Worm (Caenorhabditis elegans) whole organism, mixed stage, embryonic: ENCODE data around the gene srlf-10.
A peak's percentile ranks its signal among the peaks of the same experiment; 100 is the strongest.

ENCODE experiments used
- M03D4.4 ChIP-seq: sonication (generic microtip); optimal IDR thresholded peaks from 2 replicates; lab custom pipeline; 2017; ENCODE audit warnings: mild to moderate bottlenecking, missing genetic modification characterization, missing compliant biosample characterization
- bed-3 ChIP-seq: fragments of 200-800 bp; sonication (Bioruptor generic); optimal IDR thresholded peaks from 3 replicates; lab custom pipeline; 2018; ENCODE audit warnings: mild to moderate bottlenecking, missing genetic modification characterization, moderate library complexity, missing compliant biosample characterization
- blmp-1 ChIP-seq: fragments of 150-350 bp; optimal IDR thresholded peaks from 2 replicates; lab custom pipeline; 2014; ENCODE audit warnings: missing biosample characterization, missing genetic modification characterization
- ceh-39 ChIP-seq: fragments of 150-350 bp; optimal IDR thresholded peaks from 2 replicates; lab custom pipeline; 2014; ENCODE audit warnings: missing biosample characterization, missing genetic modification characterization
- ceh-43 ChIP-seq: fragments of 200-800 bp; sonication (Bioruptor generic); optimal IDR thresholded peaks from 2 replicates; lab custom pipeline; 2018; ENCODE audit warnings: mild to moderate bottlenecking, missing genetic modification characterization, moderate library complexity, missing compliant biosample characterization
- ceh-83 ChIP-seq: fragments of 200-800 bp; sonication (Bioruptor generic); optimal IDR thresholded peaks from 2 replicates; lab custom pipeline; 2018; ENCODE audit warnings: mild to moderate bottlenecking, missing genetic modification characterization, missing compliant biosample characterization
- ces-1 ChIP-seq: fragments of 150-350 bp; optimal IDR thresholded peaks from 2 replicates; lab custom pipeline; 2014; ENCODE audit warnings: missing biosample characterization, missing genetic modification reagents, missing genetic modification characterization
- cnd-1 ChIP-seq: fragments of 200-800 bp; sonication (Bioruptor generic); optimal IDR thresholded peaks from 2 replicates; lab custom pipeline; 2018; ENCODE audit warnings: mild to moderate bottlenecking, missing genetic modification characterization, missing compliant biosample characterization
- drap-1 ChIP-seq: fragments of 200-800 bp; sonication (Bioruptor generic); optimal IDR thresholded peaks from 3 replicates; lab custom pipeline; 2018; ENCODE audit warnings: mild to moderate bottlenecking, missing genetic modification characterization, missing compliant biosample characterization
- elt-1 ChIP-seq: sonication (generic microtip); optimal IDR thresholded peaks from 2 replicates; lab custom pipeline; 2017; ENCODE audit warnings: missing genetic modification characterization, mild to moderate bottlenecking, missing compliant biosample characterization, antibody characterized with exemption, moderate library complexity, borderline replicate concordance; ENCODE audit not compliant: insufficient read depth
- elt-3 ChIP-seq: fragments of 150-350 bp; optimal IDR thresholded peaks from 2 replicates; lab custom pipeline; 2014; ENCODE audit warnings: missing biosample characterization, missing genetic modification characterization
- flh-1 ChIP-seq: fragments of 200-800 bp; sonication (Bioruptor generic); optimal IDR thresholded peaks from 2 replicates; lab custom pipeline; 2018; ENCODE audit warnings: mild to moderate bottlenecking, missing genetic modification characterization, moderate library complexity, missing compliant biosample characterization
- lin-32 ChIP-seq: fragments of 200-800 bp; sonication (Bioruptor generic); optimal IDR thresholded peaks from 2 replicates; lab custom pipeline; 2018; ENCODE audit warnings: mild to moderate bottlenecking, missing genetic modification characterization, missing compliant biosample characterization
- lsy-2 ChIP-seq: fragments of 150-350 bp; optimal IDR thresholded peaks from 2 replicates; lab custom pipeline; 2014; ENCODE audit warnings: missing biosample characterization, missing genetic modification characterization
- mab-5 ChIP-seq: fragments of 150-350 bp; optimal IDR thresholded peaks from 2 replicates; lab custom pipeline; 2014; ENCODE audit warnings: missing biosample characterization, missing genetic modification characterization
- mep-1 ChIP-seq: fragments of 150-350 bp; optimal IDR thresholded peaks from 2 replicates; lab custom pipeline; 2017; ENCODE audit warnings: missing biosample characterization, missing genetic modification reagents, missing genetic modification characterization, inconsistent platforms
- mls-2 ChIP-seq: sonication (generic microtip); optimal IDR thresholded peaks from 2 replicates; lab custom pipeline; 2016; ENCODE audit warnings: mild to moderate bottlenecking, missing genetic modification characterization, moderate library complexity, missing compliant biosample characterization
- nhr-12 ChIP-seq: fragments of 150-350 bp; optimal IDR thresholded peaks from 2 replicates; lab custom pipeline; 2014; ENCODE audit warnings: missing biosample characterization, missing genetic modification characterization
- nhr-2 ChIP-seq: fragments of 150-350 bp; optimal IDR thresholded peaks from 2 replicates; lab custom pipeline; 2014; ENCODE audit warnings: missing biosample characterization, missing genetic modification characterization
- nhr-237 ChIP-seq: fragments of 150-350 bp; optimal IDR thresholded peaks from 2 replicates; lab custom pipeline; 2014; ENCODE audit warnings: missing biosample characterization, missing genetic modification characterization
- nhr-76 ChIP-seq: sonication (generic microtip); optimal IDR thresholded peaks from 2 replicates; lab custom pipeline; 2017; ENCODE audit warnings: missing biosample characterization, missing genetic modification characterization
- pha-4 ChIP-seq: fragments of 150-350 bp; optimal IDR thresholded peaks from 2 replicates; lab custom pipeline; 2018; ENCODE audit warnings: missing biosample characterization, missing genetic modification reagents, missing genetic modification characterization
- sem-2 ChIP-seq: fragments of 200-800 bp; sonication (Bioruptor generic); optimal IDR thresholded peaks from 2 replicates; lab custom pipeline; 2018; ENCODE audit warnings: mild to moderate bottlenecking, missing genetic modification characterization, missing compliant biosample characterization
- snpc-4 ChIP-seq: fragments of 150-350 bp; optimal IDR thresholded peaks from 2 replicates; lab custom pipeline; 2014; ENCODE audit warnings: missing biosample characterization, missing genetic modification characterization
- sptf-1 ChIP-seq: sonication (generic microtip); optimal IDR thresholded peaks from 2 replicates; lab custom pipeline; 2017; ENCODE audit warnings: mild to moderate bottlenecking, missing genetic modification characterization, moderate library complexity, missing compliant biosample characterization
- tbx-8 ChIP-seq: fragments of 200-800 bp; sonication (Bioruptor generic); optimal IDR thresholded peaks from 2 replicates; lab custom pipeline; 2018; ENCODE audit warnings: mild to moderate bottlenecking, missing genetic modification characterization, moderate library complexity, missing compliant biosample characterization
- unc-120 ChIP-seq: sonication (generic microtip); optimal IDR thresholded peaks from 2 replicates; lab custom pipeline; 2017; ENCODE audit warnings: missing genetic modification characterization, missing compliant biosample characterization; ENCODE audit not compliant: poor library complexity, severe bottlenecking
- unc-39 ChIP-seq: fragments of 150-350 bp; optimal IDR thresholded peaks from 2 replicates; lab custom pipeline; 2014; ENCODE audit warnings: missing biosample characterization, missing genetic modification characterization
- zip-8 ChIP-seq: fragments of 150-350 bp; optimal IDR thresholded peaks from 2 replicates; lab custom pipeline; 2014; ENCODE audit warnings: missing biosample characterization, missing genetic modification characterization
- ztf-11 ChIP-seq: fragments of 150-350 bp; optimal IDR thresholded peaks from 2 replicates; lab custom pipeline; 2014; ENCODE audit warnings: missing biosample characterization, missing genetic modification characterization

The srlf-10 gene

DNA sequence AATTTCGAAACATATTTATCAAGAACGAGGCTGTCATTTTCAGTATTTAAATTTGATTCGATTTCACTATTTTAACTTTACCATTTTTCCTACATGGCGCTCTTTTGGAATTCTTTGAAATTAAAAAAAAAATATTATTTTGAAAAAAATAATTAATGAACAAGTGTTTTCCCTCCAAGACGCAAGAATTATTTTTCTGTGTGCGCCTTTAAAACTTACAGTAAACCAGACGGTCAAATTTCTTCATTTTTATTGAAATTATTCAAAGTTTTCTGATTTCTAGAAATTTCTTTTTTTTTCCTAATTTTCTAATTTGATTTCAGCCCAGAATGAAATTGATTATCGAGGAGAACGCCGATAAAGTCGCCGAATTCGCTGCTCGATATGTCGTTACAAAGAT lies 12.9 kb upstream of the srlf-10 start, which contains the start of gene T03F6.3:
TSS of gene T03F6.3 (plus strand) at position 318 of the 400 bp plus-strand sequence.
- no peak for TF ChIP-seq lin-32 (GFP tag; lab: Kevin White, UChicago)

DNA sequence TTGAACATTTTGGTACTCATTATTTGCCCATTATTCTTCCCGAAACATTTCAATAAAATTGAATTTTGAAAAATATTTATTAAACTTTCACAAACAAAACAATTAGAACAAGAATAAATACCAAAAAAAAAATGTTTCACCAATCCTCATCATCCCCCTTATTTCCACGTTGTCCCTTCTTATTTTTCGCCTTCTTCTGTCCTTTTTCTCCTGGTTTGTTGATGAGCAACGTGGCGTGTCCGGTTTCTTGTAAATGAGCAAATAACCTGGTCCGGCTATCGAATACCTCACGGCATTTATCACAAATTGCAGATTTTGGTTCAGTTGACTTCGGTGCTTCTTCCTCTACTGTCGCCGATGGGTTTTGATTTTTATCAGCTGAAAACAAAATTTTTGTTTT lies 11.2 kb upstream of the srlf-10 start:
- TF ChIP-seq flh-1 (no peak), nhr-237 (tag; lab: Kevin White, UChicago) (no peak), snpc-4 (tag; lab: Kevin White, UChicago) (no peak), M03D4.4 (tag; lab: Kevin White, UChicago) (no peak), unc-39 (no peak), ces-1 (GFP tag; lab: Kevin White, UChicago) (no peak), blmp-1 (tag; lab: Kevin White, UChicago) (no peak), nhr-2 (tag; lab: Kevin White, UChicago) (no peak), ztf-11 (tag; lab: Kevin White, UChicago) (no peak), elt-1 (tag; lab: Kevin White, UChicago) (no peak), mep-1 (tag; lab: Kevin White, UChicago) (no peak), mab-5 (tag; lab: Kevin White, UChicago) (no peak)
- TF ChIP-seq, all 35 proteins: peak for 0

DNA sequence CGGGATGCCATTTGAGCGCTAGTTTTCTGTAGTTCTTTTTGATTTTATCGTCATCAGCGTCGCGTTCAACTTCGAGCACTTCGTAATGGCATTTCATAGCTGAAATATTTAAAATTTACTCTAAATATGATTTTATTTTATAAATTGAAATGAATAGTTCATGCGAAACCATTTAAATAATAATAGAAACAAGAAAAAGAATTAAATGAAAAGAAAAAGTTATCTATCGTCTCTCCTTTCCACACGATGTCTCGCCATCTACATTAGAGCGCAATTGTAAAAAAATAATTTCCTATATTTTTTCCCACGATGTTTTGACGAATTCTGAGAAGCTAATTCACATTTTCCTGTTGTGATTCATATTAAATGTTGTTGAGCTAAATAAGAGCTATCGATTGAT lies 8.8 kb upstream of the srlf-10 start, which contains the start of gene dnj-17:
TSS of gene dnj-17 (minus strand) at position 101 of the 400 bp plus-strand sequence.
- TF ChIP-seq ceh-39 (tag; lab: Kevin White, UChicago), result no peak
- TF ChIP-seq tbx-8 (GFP tag; lab: Kevin White, UChicago), result no peak
- no peak for TF ChIP-seq ztf-11 (tag; lab: Kevin White, UChicago)
- no peak for TF ChIP-seq sem-2 (GFP tag; lab: Kevin White, UChicago)
- TF ChIP-seq lsy-2 (tag; lab: Kevin White, UChicago), result no peak
- TF ChIP-seq unc-120 (tag; lab: Kevin White, UChicago), result no peak
- peak; percentile 13 for TF ChIP-seq ces-1 (GFP tag; lab: Kevin White, UChicago)

DNA sequence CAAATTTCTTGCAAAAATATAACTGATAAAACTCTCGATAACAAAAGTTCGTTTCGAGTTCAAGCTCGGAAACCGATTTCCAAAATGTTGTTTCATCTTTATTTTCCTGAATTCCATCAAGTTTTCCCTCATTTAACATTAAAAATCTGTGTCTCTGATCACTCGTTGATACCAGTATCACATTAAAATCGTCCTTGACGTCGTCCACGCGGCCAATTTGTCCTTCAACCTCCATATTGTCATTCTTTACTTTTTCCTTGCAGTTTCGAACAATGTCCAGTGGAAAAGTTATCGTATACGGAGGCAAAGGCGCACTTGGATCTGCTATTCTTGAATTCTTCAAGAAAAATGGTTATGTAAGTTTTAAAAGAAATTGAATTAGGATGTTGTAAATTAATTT lies 8.4 kb upstream of the srlf-10 start, which contains the start of gene qdpr-1:
TSS of gene qdpr-1 (plus strand) at position 264 of the 400 bp plus-strand sequence.
- no peak for TF ChIP-seq lin-32 (GFP tag; lab: Kevin White, UChicago)
- no peak for TF ChIP-seq nhr-237 (tag; lab: Kevin White, UChicago)
- TF ChIP-seq elt-1 (tag; lab: Kevin White, UChicago), result no peak
- no peak for TF ChIP-seq sptf-1 (tag; lab: Kevin White, UChicago)
- TF ChIP-seq drap-1 (GFP tag; lab: Kevin White, UChicago), result no peak
- TF ChIP-seq M03D4.4 (tag; lab: Kevin White, UChicago), result no peak
- TF ChIP-seq lsy-2 (tag; lab: Kevin White, UChicago), result no peak
- TF ChIP-seq nhr-76 (tag; lab: Kevin White, UChicago), result no peak
- no peak for TF ChIP-seq flh-1
- no peak for TF ChIP-seq unc-120 (tag; lab: Kevin White, UChicago)
- no peak for TF ChIP-seq pha-4 (tag; lab: Kevin White, UChicago)
- no peak for TF ChIP-seq mls-2 (tag; lab: Kevin White, UChicago)
- no peak for TF ChIP-seq blmp-1 (tag; lab: Kevin White, UChicago)
- no peak for TF ChIP-seq nhr-2 (tag; lab: Kevin White, UChicago)
- TF ChIP-seq elt-3 (tag; lab: Kevin White, UChicago), result no peak

DNA sequence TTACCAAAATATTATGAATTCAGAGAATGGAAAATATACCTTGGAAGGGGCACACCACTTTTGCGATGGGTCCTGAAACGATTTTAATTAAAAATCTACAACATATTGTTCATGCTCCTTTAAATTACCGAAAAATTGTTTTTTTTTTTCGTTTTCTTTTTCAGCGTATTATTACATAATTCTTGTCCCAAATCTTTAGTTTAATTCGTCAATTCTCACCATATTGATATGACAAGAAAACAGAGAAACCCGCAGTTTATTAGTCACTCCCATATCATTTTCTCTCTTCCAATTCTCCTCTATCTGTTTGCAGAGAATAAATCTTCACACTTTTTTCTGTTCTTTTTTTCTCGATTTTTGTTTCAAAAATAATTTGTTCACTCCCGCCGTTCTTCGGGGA lies 6.7 kb upstream of the srlf-10 start, which contains the start of gene F11F1.1:
TSS of gene F11F1.1 (plus strand) at position 301 of the 400 bp plus-strand sequence.
- TF ChIP-seq drap-1 (GFP tag; lab: Kevin White, UChicago) (no peak), ztf-11 (tag; lab: Kevin White, UChicago) (no peak), ces-1 (GFP tag; lab: Kevin White, UChicago) (no peak), nhr-76 (tag; lab: Kevin White, UChicago) (no peak), zip-8 (no peak), bed-3 (GFP tag; lab: Kevin White, UChicago) (no peak), ceh-83 (GFP tag; lab: Kevin White, UChicago) (no peak), nhr-12 (no peak), mab-5 (tag; lab: Kevin White, UChicago) (no peak), unc-39 (no peak), cnd-1 (tag; lab: Kevin White, UChicago) (no peak), tbx-8 (GFP tag; lab: Kevin White, UChicago) (no peak), blmp-1 (tag; lab: Kevin White, UChicago) (no peak), ceh-43 (no peak), ceh-39 (tag; lab: Kevin White, UChicago) (no peak)
